Fruit fly (Drosophila melanogaster) whole organism, embryonic: ENCODE data around the gene cindr.
A peak's percentile ranks its signal among the peaks of the same experiment; 100 is the strongest.

ENCODE experiments used
- ATbp ChIP-seq: fragments of 200-800 bp; sonication (Bioruptor generic); optimal IDR thresholded peaks from 2 replicates; lab custom pipeline; 2017; ENCODE audit warnings: missing biosample characterization, mild to moderate bottlenecking, missing genetic modification characterization, missing genetic modification reagents
- Abd-B ChIP-seq: fragments of 200-800 bp; sonication (Bioruptor generic); optimal IDR thresholded peaks from 2 replicates; lab custom pipeline; 2018; ENCODE audit warnings: missing biosample characterization, mild to moderate bottlenecking, missing genetic modification characterization, moderate library complexity
- CG10979 ChIP-seq: fragments of 200-800 bp; sonication (Bioruptor generic); optimal IDR thresholded peaks from 2 replicates; lab custom pipeline; 2018; ENCODE audit warnings: missing biosample characterization, mild to moderate bottlenecking, missing genetic modification characterization, moderate library complexity
- CG14441 ChIP-seq: fragments of 200-800 bp; sonication (Bioruptor generic); IDR thresholded peaks from 2 replicates; pipeline ENCODE4 v1.3.6; 2022; ENCODE audit warnings: missing biosample characterization, missing genetic modification characterization
- CG14710 ChIP-seq: fragments of 200-800 bp; sonication (Bioruptor generic); optimal IDR thresholded peaks from 3 replicates; lab custom pipeline; 2019; ENCODE audit warnings: missing biosample characterization, mild to moderate bottlenecking, missing genetic modification characterization, moderate library complexity
- CG15479 ChIP-seq: fragments of 200-800 bp; sonication (Bioruptor generic); optimal IDR thresholded peaks from 3 replicates; lab custom pipeline; 2019; ENCODE audit warnings: missing biosample characterization, mild to moderate bottlenecking, missing genetic modification characterization, moderate library complexity
- CG15696 ChIP-seq: fragments of 200-800 bp; sonication (Bioruptor generic); optimal IDR thresholded peaks from 2 replicates; lab custom pipeline; 2019; ENCODE audit warnings: missing biosample characterization, mild to moderate bottlenecking, missing genetic modification characterization, moderate library complexity
- CG1603 ChIP-seq: fragments of 200-800 bp; sonication (Bioruptor generic); optimal IDR thresholded peaks from 2 replicates; lab custom pipeline; 2019; ENCODE audit warnings: missing biosample characterization, mild to moderate bottlenecking, missing genetic modification characterization, moderate library complexity
- CG18262 ChIP-seq: fragments of 200-800 bp; optimal IDR thresholded peaks from 3 replicates; lab custom pipeline; 2019; ENCODE audit warnings: missing biosample characterization, mild to moderate bottlenecking, missing genetic modification characterization, moderate library complexity
- CG18599 ChIP-seq: fragments of 200-800 bp; sonication (Bioruptor generic); optimal IDR thresholded peaks from 3 replicates; lab custom pipeline; 2017; ENCODE audit warnings: missing biosample characterization, missing genetic modification characterization, mild to moderate bottlenecking, moderate library complexity, missing genetic modification reagents
- CG2120 ChIP-seq: fragments of 200-800 bp; sonication (Bioruptor generic); optimal IDR thresholded peaks from 3 replicates; lab custom pipeline; 2016; ENCODE audit warnings: missing biosample characterization, missing genetic modification characterization
- CG2712 ChIP-seq: fragments of 200-800 bp; optimal IDR thresholded peaks from 3 replicates; lab custom pipeline; 2019; ENCODE audit warnings: missing biosample characterization, mild to moderate bottlenecking, missing genetic modification characterization, moderate library complexity
- CG30431 ChIP-seq: fragments of 200-800 bp; sonication (Bioruptor generic); optimal IDR thresholded peaks from 2 replicates; lab custom pipeline; 2017; ENCODE audit warnings: missing biosample characterization, missing genetic modification characterization
- CG31441 ChIP-seq: fragments of 200-800 bp; sonication (Bioruptor generic); IDR thresholded peaks from 2 replicates; pipeline ENCODE4 v1.3.6; 2022; ENCODE audit warnings: missing biosample characterization, missing genetic modification characterization
- CG3407 ChIP-seq: fragments of 200-800 bp; sonication (Bioruptor generic); optimal IDR thresholded peaks from 2 replicates; lab custom pipeline; 2018; ENCODE audit warnings: missing biosample characterization, mild to moderate bottlenecking, missing genetic modification characterization
- CG4820 ChIP-seq: fragments of 200-800 bp; sonication (Bioruptor generic); optimal IDR thresholded peaks from 3 replicates; lab custom pipeline; 2016; ENCODE audit warnings: missing biosample characterization, missing genetic modification characterization
- CG6689 ChIP-seq: fragments of 200-800 bp; sonication (Bioruptor generic); IDR thresholded peaks from 2 replicates; pipeline ENCODE4 v1.3.6; 2022; ENCODE audit warnings: missing biosample characterization, missing genetic modification characterization
- CG7556 ChIP-seq: fragments of 200-800 bp; sonication (Bioruptor generic); optimal IDR thresholded peaks from 2 replicates; lab custom pipeline; 2017; ENCODE audit warnings: missing biosample characterization, mild to moderate bottlenecking, missing genetic modification characterization
- CG8359 ChIP-seq: fragments of 200-800 bp; sonication (Bioruptor generic); optimal IDR thresholded peaks from 2 replicates; lab custom pipeline; 2017; ENCODE audit warnings: missing biosample characterization, mild to moderate bottlenecking, missing genetic modification characterization, borderline replicate concordance
- CG8388 ChIP-seq: fragments of 200-800 bp; sonication (Bioruptor generic); optimal IDR thresholded peaks from 2 replicates; lab custom pipeline; 2019; ENCODE audit warnings: missing biosample characterization, mild to moderate bottlenecking, missing genetic modification characterization, moderate library complexity
- D ChIP-seq, 2 experiments: fragments of 200-800 bp in 1 of 2; fragments of >200 bp in 1 of 2; sonication (Bioruptor generic) in 1 of 2; optimal IDR thresholded peaks; 2 replicates in 1 of 2; 3 replicates in 1 of 2; lab custom pipeline; 2017; ENCODE audit warnings: mild to moderate bottlenecking in 1 of 2, missing biosample characterization in 1 of 2, missing genetic modification characterization in 1 of 2, missing genetic modification reagents in 1 of 2
- Dbx ChIP-seq: fragments of 200-800 bp; sonication (Bioruptor generic); IDR thresholded peaks from 3 replicates; pipeline ENCODE4 v1.3.6; 2022; ENCODE audit warnings: missing biosample characterization, missing genetic modification characterization
- Dek ChIP-seq: fragments of 200-800 bp; sonication (Bioruptor generic); optimal IDR thresholded peaks from 3 replicates; lab custom pipeline; 2019; ENCODE audit warnings: missing biosample characterization, mild to moderate bottlenecking, missing genetic modification characterization, moderate library complexity
- GATAe ChIP-seq: fragments of 200-800 bp; sonication (Bioruptor generic); conservative IDR thresholded peaks from 2 replicates; pipeline ENCODE4 v1.3.6; 2022; ENCODE audit warnings: missing biosample characterization, missing genetic modification characterization
- Kr ChIP-seq: fragments of 200-800 bp; sonication (Bioruptor generic); optimal IDR thresholded peaks from 2 replicates; lab custom pipeline; 2017; ENCODE audit warnings: missing biosample characterization, mild to moderate bottlenecking, missing genetic modification characterization
- Nf-YC ChIP-seq: fragments of 200-800 bp; optimal IDR thresholded peaks from 3 replicates; lab custom pipeline; 2019; ENCODE audit warnings: missing biosample characterization, mild to moderate bottlenecking, missing genetic modification characterization, moderate library complexity
- Oli ChIP-seq: fragments of 200-800 bp; sonication (Bioruptor generic); optimal IDR thresholded peaks from 2 replicates; lab custom pipeline; 2018; ENCODE audit warnings: missing biosample characterization, mild to moderate bottlenecking, missing genetic modification characterization, moderate library complexity
- Ptx1 ChIP-seq: fragments of 200-800 bp; sonication (Bioruptor generic); IDR thresholded peaks from 2 replicates; pipeline ENCODE4 v1.3.6; 2022; ENCODE audit warnings: missing biosample characterization, missing genetic modification characterization
- Six4 ChIP-seq: fragments of 200-800 bp; sonication (Bioruptor generic); optimal IDR thresholded peaks from 2 replicates; lab custom pipeline; 2016; ENCODE audit warnings: missing biosample characterization, missing genetic modification characterization
- Xrp1 ChIP-seq: fragments of 200-800 bp; sonication (Bioruptor generic); IDR thresholded peaks from 2 replicates; pipeline ENCODE4 v1.3.6; 2022; ENCODE audit warnings: missing biosample characterization, missing genetic modification characterization
- cg ChIP-seq: fragments of 200-800 bp; sonication (Bioruptor generic); optimal IDR thresholded peaks from 3 replicates; lab custom pipeline; 2019; ENCODE audit warnings: missing biosample characterization, mild to moderate bottlenecking, missing genetic modification characterization, moderate library complexity
- chm ChIP-seq: fragments of 200-800 bp; sonication (Bioruptor generic); IDR thresholded peaks from 2 replicates; pipeline ENCODE4 v1.3.6; 2022; ENCODE audit warnings: missing biosample characterization, missing genetic modification characterization
- dmrt99B ChIP-seq: fragments of 200-800 bp; sonication (Bioruptor generic); optimal IDR thresholded peaks from 2 replicates; lab custom pipeline; 2018; ENCODE audit warnings: missing biosample characterization, mild to moderate bottlenecking, missing genetic modification characterization, moderate library complexity
- eve ChIP-seq, 2 experiments: fragments of >200 bp; optimal IDR thresholded peaks; 2 replicates each; lab custom pipeline; 2017; ENCODE audit warnings: missing biosample characterization in 2 of 2, missing genetic modification characterization in 2 of 2
- gem ChIP-seq: fragments of 200-800 bp; sonication (Bioruptor generic); optimal IDR thresholded peaks from 2 replicates; lab custom pipeline; 2019; ENCODE audit warnings: missing biosample characterization, mild to moderate bottlenecking, missing genetic modification characterization, moderate library complexity
- grau ChIP-seq: fragments of 200-800 bp; optimal IDR thresholded peaks from 3 replicates; lab custom pipeline; 2019; ENCODE audit warnings: missing biosample characterization, mild to moderate bottlenecking, missing genetic modification characterization, moderate library complexity
- her ChIP-seq: fragments of 200-800 bp; sonication (Bioruptor generic); optimal IDR thresholded peaks from 2 replicates; lab custom pipeline; 2016; ENCODE audit warnings: missing biosample characterization, missing genetic modification characterization
- lab ChIP-seq: fragments of 200-800 bp; sonication (Bioruptor generic); optimal IDR thresholded peaks from 3 replicates; lab custom pipeline; 2017; ENCODE audit warnings: missing biosample characterization, missing genetic modification characterization, mild to moderate bottlenecking, moderate library complexity, missing genetic modification reagents
- nom ChIP-seq: fragments of 200-800 bp; sonication (Bioruptor generic); optimal IDR thresholded peaks from 2 replicates; lab custom pipeline; 2017; ENCODE audit warnings: missing biosample characterization, missing genetic modification characterization, mild to moderate bottlenecking, moderate library complexity, missing genetic modification reagents
- peb ChIP-seq: fragments of 200-800 bp; sonication (Bioruptor generic); IDR thresholded peaks from 2 replicates; pipeline ENCODE4 v1.3.6; 2022; ENCODE audit warnings: missing biosample characterization, missing genetic modification characterization
- row ChIP-seq: fragments of 200-800 bp; sonication (Bioruptor generic); IDR thresholded peaks from 3 replicates; pipeline ENCODE4 v1.3.6; 2022; ENCODE audit warnings: missing biosample characterization, missing genetic modification characterization
- sens ChIP-seq: fragments of 200-800 bp; sonication (Bioruptor generic); peaks from one replicate; lab custom pipeline; 2016; ENCODE audit warnings: missing biosample characterization, missing genetic modification characterization
- sisA ChIP-seq: fragments of 200-800 bp; sonication (Bioruptor generic); IDR thresholded peaks from 2 replicates; pipeline ENCODE4 v1.3.6; 2022; ENCODE audit warnings: missing biosample characterization, missing genetic modification characterization
- so ChIP-seq: fragments of 200-800 bp; sonication (Bioruptor generic); IDR thresholded peaks from 3 replicates; pipeline ENCODE4 v1.3.6; 2022; ENCODE audit warnings: missing biosample characterization, missing genetic modification characterization
- ssp ChIP-seq: fragments of 200-800 bp; sonication (Bioruptor generic); IDR thresholded peaks from 2 replicates; pipeline ENCODE4 v1.3.6; 2022; ENCODE audit warnings: missing biosample characterization, missing genetic modification characterization
- unpg ChIP-seq: fragments of 200-800 bp; sonication (Bioruptor generic); optimal IDR thresholded peaks from 3 replicates; lab custom pipeline; 2018; ENCODE audit warnings: missing biosample characterization, mild to moderate bottlenecking, missing genetic modification characterization, moderate library complexity
- vvl ChIP-seq: fragments of 200-800 bp; sonication (Bioruptor generic); IDR thresholded peaks from 2 replicates; pipeline ENCODE4 v1.3.6; 2022; ENCODE audit warnings: missing biosample characterization, missing genetic modification characterization
- wor ChIP-seq: fragments of 200-800 bp; sonication (Bioruptor generic); IDR thresholded peaks from 2 replicates; pipeline ENCODE4 v1.3.6; 2022; ENCODE audit warnings: missing biosample characterization, missing genetic modification characterization

The cindr gene

dm6 chr3R:30803815-30804515 is 4.5 kb upstream of the cindr start (continued):
- TF ChIP-seq peb: peak; percentile 15; the same call in 1 of the 2 replicates
- TF ChIP-seq Six4 (GFP tag; lab: Kevin White, UChicago): no peak
- TF ChIP-seq chm (GFP tag; lab: Robert Waterston, UW): 0 out of 2 replicates have a peak, but pooled peaks have one; percentile 41
- TF ChIP-seq CG14710 (tag; lab: Kevin White, UChicago): peak; percentile 2
- peak; percentile 16 for TF ChIP-seq CG7556 (GFP tag; lab: Kevin White, UChicago)
- peak; percentile 1 for TF ChIP-seq CG3407 (GFP tag; lab: Kevin White, UChicago)
- TF ChIP-seq CG18599: peak; percentile 10
- peak; percentile 2 for TF ChIP-seq CG8388
- TF ChIP-seq CG10979 (tag; lab: Kevin White, UChicago): peak; percentile 28
- peak; percentile 19; the same call in 1 of the 2 replicates for TF ChIP-seq wor (GFP tag; lab: Robert Waterston, UW)
- TF ChIP-seq CG6689 (GFP tag; lab: Robert Waterston, UW): 0 out of 2 replicates have a peak, but pooled peaks have one; percentile 5
- peak; percentile 43 for TF ChIP-seq CG2712 (tag; lab: Kevin White, UChicago)
- peak; percentile 17 for TF ChIP-seq unpg (GFP tag; lab: Kevin White, UChicago)
- TF ChIP-seq Ptx1: peak; percentile 25; the same call in 1 of the 2 replicates
- peak; percentile 25; the same call in 1 of the 2 replicates for TF ChIP-seq ssp (GFP tag; lab: Robert Waterston, UW)
- peak; percentile 56 for TF ChIP-seq nom (GFP tag; lab: Kevin White, UChicago)
- no peak for TF ChIP-seq sisA (GFP tag; lab: Robert Waterston, UW)
- no peak for TF ChIP-seq Dbx
- TF ChIP-seq CG8359: peak; percentile 27
- no peak for TF ChIP-seq CG15696 (tag; lab: Kevin White, UChicago)
- TF ChIP-seq CG1603: peak; percentile 29
- peak; percentile 21; the same call in 1 of the 2 replicates for TF ChIP-seq vvl (GFP tag; lab: Robert Waterston, UW)
- no peak for TF ChIP-seq CG15479 (GFP tag; lab: Kevin White, UChicago)
- TF ChIP-seq Kr: peak; percentile 10
- TF ChIP-seq Xrp1 (GFP tag; lab: Robert Waterston, UW): peak; percentile 48
- peak; percentile 59 for TF ChIP-seq dmrt99B (tag; lab: Kevin White, UChicago)
- no peak for TF ChIP-seq her (GFP tag; lab: Kevin White, UChicago)
- TF ChIP-seq D (optimal IDR thresholded peaks at IDR 0.05; lab: Kevin White, UChicago): no peak
- TF ChIP-seq D (GFP tag; optimal IDR thresholded peaks at IDR 0.05; lab: Kevin White, UChicago): peak; percentile 19
- peak; percentile 45 for TF ChIP-seq Abd-B (GFP tag; lab: Kevin White, UChicago)
- TF ChIP-seq CG18262 (tag; lab: Kevin White, UChicago): peak; percentile 56
- peak; percentile 71 for TF ChIP-seq cg (GFP tag; lab: Kevin White, UChicago)
- peak; percentile 3 for TF ChIP-seq Dek (tag; lab: Kevin White, UChicago)
- peak; percentile 22 for TF ChIP-seq Nf-YC
- peak; percentile 10 for TF ChIP-seq grau
- TF ChIP-seq gem: peak; percentile 53
- TF ChIP-seq CG4820 (GFP tag; lab: Kevin White, UChicago): peak; percentile 25
- TF ChIP-seq row (GFP tag; lab: Robert Waterston, UW): peak; percentile 33; the same call in 2 of the 3 replicates
- peak; percentile 59 for TF ChIP-seq sens (GFP tag; lab: Kevin White, UChicago)
- peak in 1 of 2 experiments; percentile 22 for TF ChIP-seq eve (GFP tag; optimal IDR thresholded peaks at IDR 0.05; lab: Kevin White, UChicago)
- peak; percentile 33; the same call in 1 of the 2 replicates for TF ChIP-seq CG31441 (GFP tag; lab: Robert Waterston, UW)
- no peak for TF ChIP-seq so (GFP tag; lab: Robert Waterston, UW)
- TF ChIP-seq ATbp (GFP tag; lab: Kevin White, UChicago): peak; percentile 34
- peak; percentile 24 for TF ChIP-seq CG30431 (GFP tag; lab: Kevin White, UChicago)
- TF ChIP-seq lab (GFP tag; lab: Kevin White, UChicago): peak; percentile 1
- no peak for TF ChIP-seq GATAe (GFP tag; lab: Robert Waterston, UW)
- TF ChIP-seq CG2120 (GFP tag; lab: Kevin White, UChicago): no peak
- peak; percentile 48 for TF ChIP-seq Oli (tag; lab: Kevin White, UChicago)
- 0 out of 2 replicates have a peak, but pooled peaks have one; percentile 7 for TF ChIP-seq CG14441 (GFP tag; lab: Robert Waterston, UW)
